Worm (Caenorhabditis elegans): ENCODE measurements around the gene clec-40.

DNA sequence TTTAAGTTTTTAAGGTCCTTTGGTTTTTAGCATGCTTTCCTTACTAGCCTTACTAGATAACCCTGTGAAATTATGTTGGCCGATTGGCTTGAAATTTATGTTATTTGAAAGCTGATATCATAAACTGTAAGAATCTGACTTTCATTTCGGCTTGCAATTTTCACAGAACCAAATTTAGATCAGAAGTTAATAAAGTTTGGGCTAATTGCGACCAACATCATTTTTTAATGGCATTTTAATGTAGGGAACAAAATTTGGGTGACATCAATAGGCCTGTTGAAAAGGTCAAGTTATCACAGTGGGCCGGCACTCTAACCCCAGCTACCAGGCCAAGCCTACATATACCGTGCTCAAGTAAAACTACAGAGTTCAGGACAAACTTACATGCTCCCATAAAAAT, 9.6 kb downstream of the clec-40 start:
- no peak for TF ChIP-seq lsy-2 (tag; optimal IDR thresholded peaks at IDR 0.05)
- no peak for TF ChIP-seq C34F6.9 (tag; optimal IDR thresholded peaks at IDR 0.05)
- no peak for TF ChIP-seq blmp-1 (tag; optimal IDR thresholded peaks at IDR 0.05; ENCODE audit: insufficient read depth)
- no peak for TF ChIP-seq elt-3 (tag; optimal IDR thresholded peaks at IDR 0.05)
- TF ChIP-seq snpc-4 (tag; optimal IDR thresholded peaks at IDR 0.05), result no peak
- TF ChIP-seq Y55F3AM.14 (GFP tag; optimal IDR thresholded peaks at IDR 0.05), result no peak
- no peak for TF ChIP-seq nhr-77 (tag; optimal IDR thresholded peaks at IDR 0.05)
